Fruit fly (Drosophila melanogaster) whole organism: Measurements from ENCODE around the gene CG9737.

Experiments used
- pan ChIP-seq: fragments of >200 bp; optimal IDR thresholded peaks from 2 replicates; lab custom pipeline; 2017
- psq ChIP-seq: fragments of >200 bp; optimal IDR thresholded peaks from 2 replicates; lab custom pipeline; 2017
- usp ChIP-seq: fragments of >200 bp; optimal IDR thresholded peaks from 2 replicates; lab custom pipeline; 2017; ENCODE audit warnings: missing biosample characterization, missing genetic modification characterization, mixed read lengths

DNA sequence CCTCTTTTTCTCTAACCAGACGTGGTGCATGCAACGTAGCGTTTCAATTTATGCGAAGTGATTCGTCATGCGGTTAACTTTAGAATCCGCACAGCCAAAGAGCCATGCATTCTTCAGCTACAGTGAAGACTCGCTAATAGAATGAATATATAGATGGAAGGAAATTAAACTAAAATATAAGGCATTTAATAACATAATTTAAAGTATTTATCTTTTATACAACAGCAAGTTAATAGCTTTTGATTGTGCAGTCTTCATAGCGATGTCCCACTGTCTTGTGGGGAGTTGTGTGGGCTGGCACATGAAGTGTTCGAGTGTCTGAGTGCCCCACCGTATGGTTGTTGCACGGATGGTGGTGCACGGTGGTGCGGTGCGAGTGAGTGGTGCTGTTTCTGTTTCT, 22.3 kb upstream of the CG9737 start:
- TF ChIP-seq pan (lab: Kevin White, UChicago) (no peak), usp (GFP tag; lab: Kevin White, UChicago) (no peak), psq (lab: Kevin White, UChicago) (no peak)
